Fruit fly (Drosophila melanogaster): ENCODE results near the gene PolE1.

PolE1 gene

dm6 chr3R:23384591-23385260 lies 36.8 kb downstream of the PolE1 start, which contains the start of gene CG4393 (continued):
- TF ChIP-seq wor (GFP tag; IDR thresholded peaks at IDR 0.05) (no peak), CG13287 (GFP tag; IDR thresholded peaks at IDR 0.05; ENCODE audit: partially characterized antibody) (no peak; the same call in 1 of the 2 replicates), CG32767 (GFP tag; IDR thresholded peaks at IDR 0.05) (no peak), caup (GFP tag; optimal IDR thresholded peaks at IDR 0.05; ENCODE audit: severe bottlenecking) (no peak), bsh (GFP tag; optimal IDR thresholded peaks at IDR 0.05) (peak in 1 of 2 experiments; percentile 44), CrebB (tag; optimal IDR thresholded peaks at IDR 0.05) (no peak), CG9797 (GFP tag; optimal IDR thresholded peaks at IDR 0.05) (no peak), phol (tag; optimal IDR thresholded peaks at IDR 0.05) (no peak), kah (GFP tag; optimal IDR thresholded peaks at IDR 0.05) (no peak), sens (GFP tag) (peak; percentile 49), gsb-n (tag; optimal IDR thresholded peaks at IDR 0.05) (no peak), usp (GFP tag; optimal IDR thresholded peaks at IDR 0.05) (no peak), fd96Cb (tag; optimal IDR thresholded peaks at IDR 0.05) (no peak), slp2 (GFP tag; optimal IDR thresholded peaks at IDR 0.05) (no peak), CG6254 (GFP tag; optimal IDR thresholded peaks at IDR 0.05) (no peak), CG8281 (tag; optimal IDR thresholded peaks at IDR 0.05) (no peak), tx (GFP tag; optimal IDR thresholded peaks at IDR 0.05) (no peak), CG7786 (GFP tag; optimal IDR thresholded peaks at IDR 0.05) (no peak), Jarid2 (GFP tag; optimal IDR thresholded peaks at IDR 0.05) (peak; percentile 43), CG12219 (GFP tag; optimal IDR thresholded peaks at IDR 0.05) (no peak), CG8290 (GFP tag; optimal IDR thresholded peaks at IDR 0.05) (no peak), CG8290 (tag; optimal IDR thresholded peaks at IDR 0.05) (no peak), Fer1 (GFP tag; optimal IDR thresholded peaks at IDR 0.05) (no peak), fd102C (GFP tag; optimal IDR thresholded peaks at IDR 0.05) (no peak), Drgx (GFP tag; IDR thresholded peaks at IDR 0.05) (peak; percentile 59), nom (GFP tag; optimal IDR thresholded peaks at IDR 0.05) (peak; percentile 80), CG12744 (GFP tag; optimal IDR thresholded peaks at IDR 0.05) (no peak), ap (GFP tag; IDR thresholded peaks at IDR 0.05) (no peak), ro (GFP tag; IDR thresholded peaks at IDR 0.05) (no peak), CG34422 (GFP tag; IDR thresholded peaks at IDR 0.05) (no peak), CG15514 (GFP tag; optimal IDR thresholded peaks at IDR 0.05) (peak; percentile 89), CG13894 (tag; optimal IDR thresholded peaks at IDR 0.05) (peak; percentile 90), Blimp-1 (GFP tag; optimal IDR thresholded peaks at IDR 0.05) (peak; percentile 61), CG10565 (GFP tag; optimal IDR thresholded peaks at IDR 0.05) (no peak), ash1 (GFP tag; optimal IDR thresholded peaks at IDR 0.05) (no peak), Dip2 (GFP tag; IDR thresholded peaks at IDR 0.05) (no peak), pum (GFP tag; optimal IDR thresholded peaks at IDR 0.05) (no peak), grn (GFP tag; optimal IDR thresholded peaks at IDR 0.05) (no peak), CG18011 (GFP tag; optimal IDR thresholded peaks at IDR 0.05) (no peak), Dll (GFP tag; IDR thresholded peaks at IDR 0.05; ENCODE audit: partially characterized antibody) (peak; percentile 36; the same call in 2 of the 4 replicates), CG17568 (GFP tag; optimal IDR thresholded peaks at IDR 0.05) (no peak), CG6654 (GFP tag; optimal IDR thresholded peaks at IDR 0.05) (no peak), CG31365 (tag; optimal IDR thresholded peaks at IDR 0.05) (no peak), Dp (GFP tag; optimal IDR thresholded peaks at IDR 0.05) (no peak), CG5953 (GFP tag; IDR thresholded peaks at IDR 0.05) (no peak), Six4 (GFP tag; optimal IDR thresholded peaks at IDR 0.05) (no peak), Nf-YA (GFP tag; IDR thresholded peaks at IDR 0.05) (no peak), Atf-2 (GFP tag; optimal IDR thresholded peaks at IDR 0.05) (no peak), CG14710 (tag; optimal IDR thresholded peaks at IDR 0.05) (no peak), lola (GFP tag; optimal IDR thresholded peaks at IDR 0.05) (no peak)
